Worm (Caenorhabditis elegans): ENCODE results near the gene C28D4.4.

C28D4.4 gene

DNA sequence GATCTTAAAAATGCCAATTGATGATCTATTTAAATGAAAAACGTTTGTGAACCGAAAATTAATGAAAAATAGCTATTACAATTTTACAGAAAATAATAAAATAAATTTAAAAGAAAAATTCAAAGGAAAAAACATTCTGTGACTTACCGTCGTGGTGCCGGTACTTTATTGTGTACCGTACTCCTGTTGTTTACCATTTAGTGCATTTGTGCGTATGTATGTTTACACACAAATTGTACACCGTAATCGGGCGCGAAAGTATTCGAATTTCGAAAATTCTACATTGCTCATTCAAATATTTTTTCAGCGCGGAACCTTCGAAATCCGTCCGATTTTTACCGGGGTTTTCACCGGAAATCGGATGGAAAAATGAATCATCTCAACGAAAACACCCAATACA lies 33.2 kb upstream of the C28D4.4 start, which contains the start of gene T13F2.6:
T13F2.6 (plus strand) TSS at position 306 of the 400 bp plus-strand sequence.
- no peak for TF ChIP-seq dmd-9 (GFP tag; IDR thresholded peaks at IDR 0.05)
- no peak for TF ChIP-seq unc-62 (GFP tag; optimal IDR thresholded peaks at IDR 0.05 in 1 of 2)
- no peak for TF ChIP-seq unc-62 (tag; optimal IDR thresholded peaks at IDR 0.05)
- TF ChIP-seq aha-1 (tag): no peak
- TF ChIP-seq lim-7 (GFP tag; IDR thresholded peaks at IDR 0.05): no peak
- TF ChIP-seq unc-130 (GFP tag; optimal IDR thresholded peaks at IDR 0.05): peak; percentile 86
- no peak for TF ChIP-seq lin-29 (GFP tag; IDR thresholded peaks at IDR 0.05)
- no peak for TF ChIP-seq ztf-7 (tag; optimal IDR thresholded peaks at IDR 0.05)
- peak; percentile 42; the same call in 1 of the 2 replicates for TF ChIP-seq arid-1 (GFP tag; conservative IDR thresholded peaks at IDR 0.05)
- no peak for TF ChIP-seq lin-13 (GFP tag; optimal IDR thresholded peaks at IDR 0.05)
- no peak for TF ChIP-seq hlh-30 (tag; optimal IDR thresholded peaks at IDR 0.05; ENCODE audit: insufficient read depth)
- TF ChIP-seq ceh-44 (GFP tag; IDR thresholded peaks at IDR 0.05): 0 out of 2 replicates have a peak, but pooled peaks have one; percentile 35
- 0 out of 2 replicates have a peak, but pooled peaks have one; percentile 22 for TF ChIP-seq vab-7 (GFP tag; IDR thresholded peaks at IDR 0.05)
- TF ChIP-seq Y75B8A.6 (GFP tag; IDR thresholded peaks at IDR 0.05): no peak
- TF ChIP-seq lsy-2 (tag; optimal IDR thresholded peaks at IDR 0.05): peak in 1 of 2 experiments; percentile 77
- no peak for TF ChIP-seq spr-1 (tag; optimal IDR thresholded peaks at IDR 0.05)
- TF ChIP-seq snpc-1.2 (GFP tag; IDR thresholded peaks at IDR 0.05): peak; percentile 81
- peak; percentile 79; the same call in 1 of the 2 replicates for TF ChIP-seq Y48G9A.11 (GFP tag; IDR thresholded peaks at IDR 0.05)
- TF ChIP-seq lin-38 (GFP tag; IDR thresholded peaks at IDR 0.05): peak; percentile 75
- no peak for TF ChIP-seq ceh-20 (GFP tag; IDR thresholded peaks at IDR 0.05)
- TF ChIP-seq daf-16 (GFP tag; optimal IDR thresholded peaks at IDR 0.05): no peak
- no peak for TF ChIP-seq daf-16 (tag; optimal IDR thresholded peaks at IDR 0.05)
- TF ChIP-seq F49E8.2 (tag; optimal IDR thresholded peaks at IDR 0.05; ENCODE audit: borderline replicate concordance): peak; percentile 86
- no peak for TF ChIP-seq lir-3 (tag; optimal IDR thresholded peaks at IDR 0.05)
- TF ChIP-seq egl-43 (GFP tag; IDR thresholded peaks at IDR 0.05): no peak
- no peak for TF ChIP-seq T26A8.4 (GFP tag; IDR thresholded peaks at IDR 0.05)

DNA sequence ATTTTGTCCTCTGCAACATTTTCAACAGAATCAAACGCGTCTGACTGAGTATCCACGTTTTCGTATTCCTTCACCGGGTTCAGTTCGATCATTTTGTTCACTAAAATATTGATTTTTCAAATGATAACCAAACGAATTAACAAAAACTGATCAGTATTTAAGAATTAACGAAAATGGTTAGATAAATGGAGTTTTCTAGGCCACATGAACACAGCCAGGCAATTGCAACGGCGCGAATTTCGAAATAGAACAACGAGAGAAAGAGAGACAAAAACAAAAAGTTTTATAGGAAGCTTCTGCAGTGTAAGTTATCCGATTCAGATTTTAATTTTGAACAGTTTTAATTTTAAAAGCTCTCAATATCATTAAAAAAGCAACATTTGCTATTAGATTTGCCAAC lies 32.7 kb upstream of the C28D4.4 start, which contains the start of gene sna-2:
sna-2 (minus strand) TSS at position 100 of the 400 bp plus-strand sequence.
- peak; percentile 92 for TF ChIP-seq dpl-1 (GFP tag; optimal IDR thresholded peaks at IDR 0.05)
- TF ChIP-seq ceh-20 (GFP tag; IDR thresholded peaks at IDR 0.05): no peak
- peak in 1 of 2 experiments; percentile 57 for TF ChIP-seq hif-1 (tag; optimal IDR thresholded peaks at IDR 0.05)
- TF ChIP-seq nhr-6 (tag; optimal IDR thresholded peaks at IDR 0.05): peak; percentile 44
- TF ChIP-seq mes-2 (tag; optimal IDR thresholded peaks at IDR 0.05; ENCODE audit: poor library complexity, severe bottlenecking): peak; percentile 93

DNA sequence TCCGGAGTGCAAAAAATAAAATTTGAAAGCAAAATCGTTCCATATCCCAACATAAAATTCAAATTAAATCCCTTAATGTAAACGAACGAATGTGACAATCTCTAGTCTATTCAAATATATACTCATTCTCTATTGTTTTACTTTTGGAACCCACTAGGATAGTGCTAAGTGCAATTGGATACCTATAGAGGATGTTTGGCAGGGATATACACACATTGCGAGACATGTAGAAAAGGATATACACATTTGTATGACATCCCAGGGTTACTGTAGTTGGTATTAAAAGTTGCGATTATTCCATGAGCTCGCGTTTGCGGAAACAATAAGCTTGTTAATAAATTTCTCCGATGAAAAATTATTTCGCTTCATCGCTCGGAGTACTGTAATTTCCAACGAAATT lies 28.6 kb upstream of the C28D4.4 start:
- TF ChIP-seq lim-7 (GFP tag; IDR thresholded peaks at IDR 0.05) (no peak), skn-1 (tag; optimal IDR thresholded peaks at IDR 0.05) (no peak)

DNA sequence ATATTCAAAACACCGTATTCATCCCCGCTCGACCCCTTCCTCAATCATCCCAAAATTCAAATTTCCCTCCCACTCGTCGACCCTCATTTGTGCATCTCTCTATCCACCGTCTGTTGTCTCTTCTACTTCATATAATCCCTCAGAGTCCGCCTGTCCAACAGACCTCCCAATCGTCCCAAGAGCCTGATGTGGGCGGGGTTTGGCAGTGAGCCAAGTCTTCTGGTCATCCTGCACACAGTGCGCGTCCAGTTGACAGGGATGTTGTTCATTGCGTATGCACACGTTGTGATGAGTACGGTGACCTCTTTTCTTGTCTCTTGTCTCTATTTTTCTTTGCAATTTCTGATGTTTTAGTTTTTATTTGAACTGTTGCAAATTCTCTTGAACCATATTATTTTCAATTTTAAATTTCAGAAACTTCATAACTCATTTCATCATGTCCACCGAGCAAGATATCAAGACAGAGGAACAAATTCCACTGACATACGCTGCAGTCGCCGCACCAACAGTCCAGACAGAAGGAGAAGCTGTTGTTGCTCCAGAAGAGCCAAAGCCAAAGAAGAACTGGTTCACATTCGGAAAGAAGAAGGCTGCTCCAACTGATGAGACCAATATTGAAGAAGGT lies 27.4 kb upstream of the C28D4.4 start, which contains the start of gene cav-1:
cav-1 (plus strand) TSS at position 415 of the 625 bp plus-strand sequence.
- no peak for TF ChIP-seq zfp-2 (tag; optimal IDR thresholded peaks at IDR 0.05)
- TF ChIP-seq daf-8 (GFP tag; IDR thresholded peaks at IDR 0.05): no peak
- TF ChIP-seq mdl-1 (tag; optimal IDR thresholded peaks at IDR 0.05): no peak
- TF ChIP-seq nhr-237 (tag; optimal IDR thresholded peaks at IDR 0.05): no peak
- no peak for TF ChIP-seq Y105C5A.15 (GFP tag; IDR thresholded peaks at IDR 0.05)
- no peak for TF ChIP-seq lin-1 (GFP tag; IDR thresholded peaks at IDR 0.05)
- no peak for TF ChIP-seq nhr-76 (tag; optimal IDR thresholded peaks at IDR 0.05)
